Worm (Caenorhabditis elegans): Measurements from ENCODE around the gene Y55H10A.2.
A peak's percentile ranks its signal among the peaks of the same experiment; 100 is the strongest.
"Not testable (repeated sequence)": the region's sequence is repeated elsewhere in the genome, so short reads cannot be mapped to it uniquely, and the experiment has no call there.

The Y55H10A.2 gene

ce11 chrIV:3363221-3363620, at the start of gene Y55H10A.2:
Y55H10A.2 (plus strand) TSS chrIV:3363521.
- TF ChIP-seq him-1 (tag; optimal IDR thresholded peaks at IDR 0.05) (no peak), dao-5 (tag; optimal IDR thresholded peaks at IDR 0.05) (no peak), W03F9.2 (tag; optimal IDR thresholded peaks at IDR 0.05) (no peak)

- not testable (repeated sequence) for TF ChIP-seq W03F9.2, dao-5, him-1 (tag; optimal IDR thresholded peaks at IDR 0.05)
Observed at ce11 chrIV:3331758-3332157, 31.6 kb upstream of the Y55H10A.2 start, which contains the start of gene F42A6.5. F42A6.5 (minus strand) TSS chrIV:3331858.

- TF ChIP-seq him-1 (tag; optimal IDR thresholded peaks at IDR 0.05) (no peak), W03F9.2 (tag; optimal IDR thresholded peaks at IDR 0.05) (peak; percentile 20)
Observed at ce11 chrIV:3336585-3336984, 26.7 kb upstream of the Y55H10A.2 start, which contains the start of gene F42A6.6. F42A6.6 (minus strand) TSS chrIV:3336873.

ce11 chrIV:3337275-3337674, 26.0 kb upstream of the Y55H10A.2 start:
- TF ChIP-seq W03F9.2 (tag; optimal IDR thresholded peaks at IDR 0.05), result no peak
- no peak for TF ChIP-seq him-1 (tag; optimal IDR thresholded peaks at IDR 0.05)
- TF ChIP-seq dao-5 (tag; optimal IDR thresholded peaks at IDR 0.05), result no peak

- no peak for TF ChIP-seq W03F9.2 (tag; optimal IDR thresholded peaks at IDR 0.05)
- TF ChIP-seq him-1 (tag; optimal IDR thresholded peaks at IDR 0.05), result no peak
- no peak for TF ChIP-seq dao-5 (tag; optimal IDR thresholded peaks at IDR 0.05)
Observed at ce11 chrIV:3338176-3338575, 25.1 kb upstream of the Y55H10A.2 start.

- no peak for TF ChIP-seq dao-5 (tag; optimal IDR thresholded peaks at IDR 0.05)
- TF ChIP-seq W03F9.2 (tag; optimal IDR thresholded peaks at IDR 0.05), result peak; percentile 78
- peak; percentile 47 for TF ChIP-seq him-1 (tag; optimal IDR thresholded peaks at IDR 0.05)
Observed at ce11 chrIV:3338676-3339075, 24.6 kb upstream of the Y55H10A.2 start, which contains the start of gene hrpa-1. hrpa-1 (minus strand) TSS chrIV:3338867.

ce11 chrIV:3341170-3341569, 22.2 kb upstream of the Y55H10A.2 start, which contains the start of gene F42A6.2:
F42A6.2 (plus strand) TSS chrIV:3341470.
- no peak for TF ChIP-seq dao-5 (tag; optimal IDR thresholded peaks at IDR 0.05)
- TF ChIP-seq W03F9.2 (tag; optimal IDR thresholded peaks at IDR 0.05), result no peak
- TF ChIP-seq him-1 (tag; optimal IDR thresholded peaks at IDR 0.05), result no peak

- TF ChIP-seq dao-5 (tag; optimal IDR thresholded peaks at IDR 0.05), result no peak
- no peak for TF ChIP-seq him-1 (tag; optimal IDR thresholded peaks at IDR 0.05)
- TF ChIP-seq W03F9.2 (tag; optimal IDR thresholded peaks at IDR 0.05), result no peak
Observed at ce11 chrIV:3345484-3345883, 17.8 kb upstream of the Y55H10A.2 start.

- TF ChIP-seq him-1 (tag; optimal IDR thresholded peaks at IDR 0.05) (no peak), W03F9.2 (tag; optimal IDR thresholded peaks at IDR 0.05) (no peak), dao-5 (tag; optimal IDR thresholded peaks at IDR 0.05) (no peak)
Observed at ce11 chrIV:3348334-3348733, 15.0 kb upstream of the Y55H10A.2 start.

ce11 chrIV:3349977-3350580, 13.2 kb upstream of the Y55H10A.2 start, which contains the start of gene elks-1:
elks-1 (minus strand) TSS chrIV:3350027.
- TF ChIP-seq him-1 (tag; optimal IDR thresholded peaks at IDR 0.05), result no peak
- TF ChIP-seq W03F9.2 (tag; optimal IDR thresholded peaks at IDR 0.05), result no peak
- TF ChIP-seq dao-5 (tag; optimal IDR thresholded peaks at IDR 0.05), result no peak

ce11 chrIV:3352019-3352418, 11.3 kb upstream of the Y55H10A.2 start:
- no peak for TF ChIP-seq him-1 (tag; optimal IDR thresholded peaks at IDR 0.05)

ce11 chrIV:3354757-3355156, 8.6 kb upstream of the Y55H10A.2 start, which contains the start of gene F42A6.1:
F42A6.1 (plus strand) TSS chrIV:3355057.
- TF ChIP-seq him-1 (tag; optimal IDR thresholded peaks at IDR 0.05), result no peak
- no peak for TF ChIP-seq dao-5 (tag; optimal IDR thresholded peaks at IDR 0.05)
- no peak for TF ChIP-seq W03F9.2 (tag; optimal IDR thresholded peaks at IDR 0.05)

- no peak for TF ChIP-seq W03F9.2 (tag; optimal IDR thresholded peaks at IDR 0.05)
- TF ChIP-seq dao-5 (tag; optimal IDR thresholded peaks at IDR 0.05), result no peak
- TF ChIP-seq him-1 (tag; optimal IDR thresholded peaks at IDR 0.05), result no peak
Observed at ce11 chrIV:3363784-3364183, 463 bp downstream of the Y55H10A.2 start.

ce11 chrIV:3368638-3369247, 5.4 kb downstream of the Y55H10A.2 start, which contains the start of gene vha-19:
vha-19 (plus strand) TSS chrIV:3369197.
- no peak for TF ChIP-seq him-1 (tag; optimal IDR thresholded peaks at IDR 0.05)
- TF ChIP-seq dao-5 (tag; optimal IDR thresholded peaks at IDR 0.05), result no peak
- TF ChIP-seq W03F9.2 (tag; optimal IDR thresholded peaks at IDR 0.05), result no peak
